Fruit fly (Drosophila melanogaster) whole organism, embryonic: ENCODE data around the gene frj.

ENCODE experiments used
- Abd-B ChIP-seq: fragments of 200-800 bp; sonication (Bioruptor generic); optimal IDR thresholded peaks from 2 replicates; lab custom pipeline; 2018; ENCODE audit warnings: missing biosample characterization, mild to moderate bottlenecking, missing genetic modification characterization, moderate library complexity
- Atf6 ChIP-seq: fragments of 200-800 bp; sonication (Bioruptor generic); IDR thresholded peaks from 2 replicates; pipeline ENCODE4 v1.3.6; 2022; ENCODE audit warnings: missing biosample characterization, missing genetic modification characterization
- CG10543 ChIP-seq: fragments of 200-800 bp; sonication (Bioruptor generic); optimal IDR thresholded peaks from 3 replicates; lab custom pipeline; 2017; ENCODE audit warnings: missing biosample characterization, mild to moderate bottlenecking, missing genetic modification characterization, moderate library complexity
- CG10979 ChIP-seq: fragments of 200-800 bp; sonication (Bioruptor generic); optimal IDR thresholded peaks from 2 replicates; lab custom pipeline; 2018; ENCODE audit warnings: missing biosample characterization, mild to moderate bottlenecking, missing genetic modification characterization, moderate library complexity
- CG11247 ChIP-seq: fragments of 200-800 bp; sonication (Bioruptor generic); IDR thresholded peaks from 2 replicates; pipeline ENCODE4 v1.3.6; 2022; ENCODE audit warnings: missing biosample characterization, missing genetic modification characterization
- CG12104 ChIP-seq: fragments of 200-800 bp; sonication (Bioruptor generic); optimal IDR thresholded peaks from 3 replicates; lab custom pipeline; 2016; ENCODE audit warnings: missing biosample characterization, missing genetic modification characterization
- CG12299 ChIP-seq: fragments of 200-800 bp; sonication (Bioruptor generic); optimal IDR thresholded peaks from 2 replicates; lab custom pipeline; 2018; ENCODE audit warnings: missing biosample characterization, mild to moderate bottlenecking, missing genetic modification characterization
- CG14710 ChIP-seq: fragments of 200-800 bp; sonication (Bioruptor generic); optimal IDR thresholded peaks from 3 replicates; lab custom pipeline; 2019; ENCODE audit warnings: missing biosample characterization, mild to moderate bottlenecking, missing genetic modification characterization, moderate library complexity
- CG15601 ChIP-seq: fragments of 200-800 bp; sonication (Bioruptor generic); optimal IDR thresholded peaks from 3 replicates; lab custom pipeline; 2019; ENCODE audit warnings: missing biosample characterization, mild to moderate bottlenecking, missing genetic modification characterization, moderate library complexity
- CG1602 ChIP-seq: fragments of 200-800 bp; sonication (Bioruptor generic); optimal IDR thresholded peaks from 3 replicates; lab custom pipeline; 2016; ENCODE audit warnings: missing biosample characterization, missing genetic modification characterization
- CG1832 ChIP-seq: fragments of 200-800 bp; sonication (Bioruptor generic); optimal IDR thresholded peaks from 2 replicates; lab custom pipeline; 2017; ENCODE audit warnings: missing biosample characterization, mild to moderate bottlenecking, missing genetic modification characterization, inconsistent platforms
- CG18476 ChIP-seq: fragments of 200-800 bp; sonication (Bioruptor generic); optimal IDR thresholded peaks from 2 replicates; lab custom pipeline; 2016; ENCODE audit warnings: missing biosample characterization, mild to moderate bottlenecking, missing genetic modification characterization
- CG2129 ChIP-seq: fragments of 200-800 bp; sonication (Bioruptor generic); IDR thresholded peaks from 2 replicates; pipeline ENCODE4 v1.3.6; 2022; ENCODE audit warnings: missing biosample characterization, missing genetic modification characterization; ENCODE audit not compliant: partially characterized antibody
- CG31441 ChIP-seq: fragments of 200-800 bp; sonication (Bioruptor generic); IDR thresholded peaks from 2 replicates; pipeline ENCODE4 v1.3.6; 2022; ENCODE audit warnings: missing biosample characterization, missing genetic modification characterization
- CG34422 ChIP-seq: fragments of 200-800 bp; sonication (Bioruptor generic); IDR thresholded peaks from 3 replicates; pipeline ENCODE4 v1.3.6; 2022; ENCODE audit warnings: missing biosample characterization, missing genetic modification characterization
- CG4820 ChIP-seq: fragments of 200-800 bp; sonication (Bioruptor generic); optimal IDR thresholded peaks from 3 replicates; lab custom pipeline; 2016; ENCODE audit warnings: missing biosample characterization, missing genetic modification characterization
- CG9437 ChIP-seq: fragments of 200-800 bp; sonication (Bioruptor generic); optimal IDR thresholded peaks from 2 replicates; lab custom pipeline; 2018; ENCODE audit warnings: missing biosample characterization, mild to moderate bottlenecking, missing genetic modification characterization
- CG9727 ChIP-seq: fragments of 200-800 bp; sonication (Bioruptor generic); optimal IDR thresholded peaks from 3 replicates; lab custom pipeline; 2017; ENCODE audit warnings: missing biosample characterization, mild to moderate bottlenecking, missing genetic modification characterization
- Camta ChIP-seq: fragments of 200-800 bp; sonication (Bioruptor generic); optimal IDR thresholded peaks from 2 replicates; lab custom pipeline; 2016; ENCODE audit warnings: missing biosample characterization, missing genetic modification characterization
- Chrac-16 ChIP-seq: fragments of 200-800 bp; sonication (Bioruptor generic); optimal IDR thresholded peaks from 3 replicates; lab custom pipeline; 2016; ENCODE audit warnings: missing biosample characterization, missing genetic modification characterization
- Deaf1 ChIP-seq: fragments of 200-800 bp; optimal IDR thresholded peaks from 3 replicates; lab custom pipeline; 2019; ENCODE audit warnings: missing biosample characterization, mild to moderate bottlenecking, missing genetic modification characterization, moderate library complexity
- Doc3 ChIP-seq: fragments of 200-800 bp; sonication (Bioruptor generic); IDR thresholded peaks from 3 replicates; pipeline ENCODE4 v1.3.6; 2022; ENCODE audit warnings: missing biosample characterization, missing genetic modification characterization; ENCODE audit not compliant: partially characterized antibody
- Fer1 ChIP-seq: fragments of 200-800 bp; sonication (Bioruptor generic); optimal IDR thresholded peaks from 2 replicates; lab custom pipeline; 2017; ENCODE audit warnings: missing biosample characterization, mild to moderate bottlenecking, missing genetic modification characterization
- Hey ChIP-seq: fragments of 200-800 bp; sonication (Bioruptor generic); optimal IDR thresholded peaks from 3 replicates; lab custom pipeline; 2018; ENCODE audit warnings: missing biosample characterization, mild to moderate bottlenecking, missing genetic modification characterization
- Hsf ChIP-seq: fragments of 200-800 bp; sonication (Bioruptor generic); optimal IDR thresholded peaks from 3 replicates; lab custom pipeline; 2016; ENCODE audit warnings: missing biosample characterization, missing genetic modification characterization
- Lhr ChIP-seq: fragments of 200-800 bp; sonication (Bioruptor generic); optimal IDR thresholded peaks from 3 replicates; lab custom pipeline; 2017; ENCODE audit warnings: mild to moderate bottlenecking, missing biosample characterization, missing genetic modification reagents, missing genetic modification characterization
- Mrtf ChIP-seq: fragments of 200-800 bp; sonication (Bioruptor generic); IDR thresholded peaks from 3 replicates; pipeline ENCODE4 v1.3.6; 2022; ENCODE audit warnings: missing biosample characterization, missing genetic modification characterization
- Oli ChIP-seq: fragments of 200-800 bp; sonication (Bioruptor generic); optimal IDR thresholded peaks from 2 replicates; lab custom pipeline; 2018; ENCODE audit warnings: missing biosample characterization, mild to moderate bottlenecking, missing genetic modification characterization, moderate library complexity
- Sox100B ChIP-seq: fragments of 200-800 bp; sonication (Bioruptor generic); optimal IDR thresholded peaks from 3 replicates; lab custom pipeline; 2018; ENCODE audit warnings: missing biosample characterization, mild to moderate bottlenecking, missing genetic modification characterization
- ase ChIP-seq: fragments of 200-800 bp; sonication (Bioruptor generic); IDR thresholded peaks from 3 replicates; pipeline ENCODE4 v1.3.6; 2022; ENCODE audit warnings: missing biosample characterization, missing genetic modification characterization
- bab2 ChIP-seq: fragments of 200-800 bp; sonication (Bioruptor generic); optimal IDR thresholded peaks from 2 replicates; lab custom pipeline; 2016; ENCODE audit warnings: missing biosample characterization, missing genetic modification characterization
- crc ChIP-seq: fragments of 200-800 bp; sonication (Bioruptor generic); optimal IDR thresholded peaks from 2 replicates; lab custom pipeline; 2016; ENCODE audit warnings: missing biosample characterization, missing genetic modification characterization
- disco-r ChIP-seq: fragments of 200-800 bp; sonication (Bioruptor generic); optimal IDR thresholded peaks from 2 replicates; lab custom pipeline; 2016; ENCODE audit warnings: missing biosample characterization, missing genetic modification characterization
- emc ChIP-seq: fragments of 200-800 bp; sonication (Bioruptor generic); optimal IDR thresholded peaks from 2 replicates; lab custom pipeline; 2016; ENCODE audit warnings: missing biosample characterization, missing genetic modification characterization
- esg ChIP-seq: fragments of 200-800 bp; sonication (Bioruptor generic); conservative IDR thresholded peaks from 2 replicates; pipeline ENCODE4 v1.3.6; 2022; ENCODE audit warnings: missing biosample characterization, missing genetic modification characterization
- gsb-n ChIP-seq: fragments of 200-800 bp; sonication (Bioruptor generic); optimal IDR thresholded peaks from 3 replicates; lab custom pipeline; 2018; ENCODE audit warnings: missing biosample characterization, mild to moderate bottlenecking, missing genetic modification characterization
- h ChIP-seq: fragments of >200 bp; optimal IDR thresholded peaks from 2 replicates; lab custom pipeline; 2017
- inv ChIP-seq: fragments of 200-800 bp; sonication (Bioruptor generic); IDR thresholded peaks from 2 replicates; pipeline ENCODE4 v1.3.6; 2022; ENCODE audit warnings: missing biosample characterization, missing genetic modification characterization; ENCODE audit not compliant: partially characterized antibody
- jumu ChIP-seq: fragments of 200-800 bp; sonication (Bioruptor generic); optimal IDR thresholded peaks from 3 replicates; lab custom pipeline; 2016; ENCODE audit warnings: missing biosample characterization, missing genetic modification characterization
- kni ChIP-seq: fragments of 200-800 bp; sonication (Bioruptor generic); optimal IDR thresholded peaks from 3 replicates; lab custom pipeline; 2017; ENCODE audit warnings: mild to moderate bottlenecking, missing biosample characterization, missing genetic modification reagents, missing genetic modification characterization
- lola ChIP-seq, 3 experiments: fragments of >200 bp in 2 of 3; fragments of 200-800 bp in 1 of 3; sonication (Bioruptor generic) in 1 of 3; optimal IDR thresholded peaks; 2 replicates each; lab custom pipeline; 2017 to 2019; ENCODE audit warnings: missing biosample characterization in 3 of 3, missing genetic modification characterization in 3 of 3, mild to moderate bottlenecking in 1 of 3, moderate library complexity in 1 of 3
- onecut ChIP-seq: fragments of 200-800 bp; sonication (Bioruptor generic); IDR thresholded peaks from 2 replicates; pipeline ENCODE4 v1.3.6; 2022; ENCODE audit warnings: missing biosample characterization, missing genetic modification characterization
- pita ChIP-seq: fragments of 200-800 bp; sonication (Bioruptor generic); optimal IDR thresholded peaks from 2 replicates; lab custom pipeline; 2017; ENCODE audit warnings: missing biosample characterization, mild to moderate bottlenecking, missing genetic modification characterization
- pros ChIP-seq: fragments of 200-800 bp; sonication (Bioruptor generic); optimal IDR thresholded peaks from 3 replicates; lab custom pipeline; 2019; ENCODE audit warnings: missing biosample characterization, mild to moderate bottlenecking, missing genetic modification characterization, moderate library complexity
- repo ChIP-seq: fragments of 200-800 bp; sonication (Bioruptor generic); optimal IDR thresholded peaks from 2 replicates; lab custom pipeline; 2016; ENCODE audit warnings: missing biosample characterization, missing genetic modification characterization
- run ChIP-seq: fragments of 200-800 bp; sonication (Bioruptor generic); optimal IDR thresholded peaks from 3 replicates; lab custom pipeline; 2018; ENCODE audit warnings: missing biosample characterization, mild to moderate bottlenecking, missing genetic modification characterization
- sisA ChIP-seq: fragments of 200-800 bp; sonication (Bioruptor generic); IDR thresholded peaks from 2 replicates; pipeline ENCODE4 v1.3.6; 2022; ENCODE audit warnings: missing biosample characterization, missing genetic modification characterization
- slou ChIP-seq: fragments of 200-800 bp; sonication (Bioruptor generic); optimal IDR thresholded peaks from 3 replicates; lab custom pipeline; 2016; ENCODE audit warnings: missing biosample characterization, missing genetic modification characterization
- stwl ChIP-seq: fragments of 200-800 bp; sonication (Bioruptor generic); optimal IDR thresholded peaks from 3 replicates; lab custom pipeline; 2018; ENCODE audit warnings: missing biosample characterization, mild to moderate bottlenecking, missing genetic modification characterization, moderate library complexity
- tgo ChIP-seq: fragments of 200-800 bp; sonication (Bioruptor generic); IDR thresholded peaks from 3 replicates; pipeline ENCODE4 v1.3.6; 2022; ENCODE audit warnings: missing biosample characterization, missing genetic modification characterization
- toy ChIP-seq: fragments of 200-800 bp; sonication (Bioruptor generic); IDR thresholded peaks from 2 replicates; pipeline ENCODE4 v1.3.6; 2022; ENCODE audit warnings: missing biosample characterization, missing genetic modification characterization
- vfl ChIP-seq: fragments of 200-800 bp; sonication (Bioruptor generic); optimal IDR thresholded peaks from 2 replicates; lab custom pipeline; 2016; ENCODE audit warnings: missing biosample characterization, missing genetic modification characterization

frj gene

DNA sequence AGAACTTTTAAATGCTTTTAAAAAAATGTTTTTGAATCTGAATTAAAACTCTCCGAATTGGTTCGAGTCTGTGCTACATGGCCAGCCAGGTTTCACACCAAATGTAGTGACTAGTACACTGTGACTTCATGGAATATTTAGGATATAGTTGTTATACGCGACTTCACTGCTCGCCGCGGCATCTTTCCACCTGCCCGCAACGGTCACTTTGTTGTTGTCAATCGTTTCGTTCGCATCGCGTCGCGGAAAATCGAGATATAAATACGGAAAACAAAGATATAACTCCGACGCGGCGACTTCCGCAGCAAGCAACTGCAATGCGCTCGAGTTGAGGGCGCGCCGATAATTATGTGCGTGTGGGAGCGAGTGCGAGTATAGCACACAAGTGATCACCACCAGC lies 42.6 kb downstream of the frj start, which contains the start of gene CG31637 (continued):
- 0 out of 2 replicates have a peak, but pooled peaks have one; percentile 23 for TF ChIP-seq onecut (GFP tag; lab: Robert Waterston, UW)
- TF ChIP-seq Doc3 (GFP tag; lab: Robert Waterston, UW), result no peak
- TF ChIP-seq disco-r, result no peak
- TF ChIP-seq Chrac-16, result no peak
- no peak for TF ChIP-seq jumu (GFP tag; lab: Kevin White, UChicago)
- TF ChIP-seq repo (GFP tag; lab: Kevin White, UChicago), result no peak
- peak; percentile 53 for TF ChIP-seq Fer1 (GFP tag; lab: Kevin White, UChicago)
- TF ChIP-seq pros (GFP tag; lab: Kevin White, UChicago), result no peak
- TF ChIP-seq slou (GFP tag; lab: Kevin White, UChicago), result peak; percentile 14
- TF ChIP-seq stwl, result peak; percentile 57
- TF ChIP-seq CG34422 (GFP tag; lab: Robert Waterston, UW), result peak; percentile 44; the same call in 1 of the 3 replicates
- TF ChIP-seq Sox100B, result no peak
- peak; percentile 9 for TF ChIP-seq CG10543 (GFP tag; lab: Kevin White, UChicago)
- no peak for TF ChIP-seq CG10979 (tag; lab: Kevin White, UChicago)
- TF ChIP-seq CG1832, result no peak
- TF ChIP-seq CG31441 (GFP tag; lab: Robert Waterston, UW), result peak; percentile 59; the same call in 1 of the 2 replicates
- TF ChIP-seq Oli, result no peak
- no peak for TF ChIP-seq run (tag; lab: Kevin White, UChicago)
- TF ChIP-seq vfl (GFP tag; lab: Kevin White, UChicago), result no peak
- TF ChIP-seq bab2, result no peak
- TF ChIP-seq CG14710 (tag; lab: Kevin White, UChicago), result peak; percentile 53
- TF ChIP-seq Hey, result no peak
- peak; percentile 86 for TF ChIP-seq Lhr
- TF ChIP-seq Deaf1 (tag; lab: Kevin White, UChicago), result peak; percentile 58
- no peak for TF ChIP-seq crc (GFP tag; lab: Kevin White, UChicago)
- peak; percentile 81 for TF ChIP-seq pita
- no peak for TF ChIP-seq kni (GFP tag; lab: Kevin White, UChicago)
- no peak for TF ChIP-seq ase (GFP tag; lab: Robert Waterston, UW)
- no peak for TF ChIP-seq esg
- no peak for TF ChIP-seq Atf6 (GFP tag; lab: Robert Waterston, UW)
- TF ChIP-seq CG12299 (tag; lab: Kevin White, UChicago), result peak; percentile 27
- TF ChIP-seq inv (GFP tag; lab: Robert Waterston, UW), result no peak; the same call in 1 of the 2 replicates
- peak; percentile 36 for TF ChIP-seq CG15601
- no peak for TF ChIP-seq Hsf
- no peak for TF ChIP-seq sisA (GFP tag; lab: Robert Waterston, UW)
- TF ChIP-seq CG9727 (GFP tag; lab: Kevin White, UChicago), result no peak
- TF ChIP-seq CG11247 (GFP tag; lab: Robert Waterston, UW), result no peak
- no peak for TF ChIP-seq h (lab: Kevin White, UChicago)
- TF ChIP-seq CG18476 (GFP tag; lab: Kevin White, UChicago), result no peak
- TF ChIP-seq Mrtf (GFP tag; lab: Robert Waterston, UW), result no peak
- no peak for TF ChIP-seq CG1602
- TF ChIP-seq CG2129 (GFP tag; lab: Robert Waterston, UW), result no peak
- no peak for TF ChIP-seq CG4820
- no peak for TF ChIP-seq Camta
- no peak for TF ChIP-seq gsb-n (tag; lab: Kevin White, UChicago)
- no peak for TF ChIP-seq Abd-B (GFP tag; lab: Kevin White, UChicago)
- TF ChIP-seq CG12104, result no peak
- no peak for TF ChIP-seq toy (GFP tag; lab: Robert Waterston, UW)
- TF ChIP-seq CG9437 (GFP tag; lab: Kevin White, UChicago), result no peak
- TF ChIP-seq tgo (GFP tag; lab: Robert Waterston, UW), result no peak
- no peak for TF ChIP-seq lola (GFP tag; optimal IDR thresholded peaks at IDR 0.05; lab: Kevin White, UChicago)
- TF ChIP-seq emc (GFP tag; lab: Kevin White, UChicago), result no peak
